Fruit fly (Drosophila melanogaster): ENCODE results near the gene modSP.

modSP gene

dm6 chr3R:16655494-16656493 lies at the start of gene modSP (continued):
- TF ChIP-seq CG30431 (GFP tag; optimal IDR thresholded peaks at IDR 0.05), result no peak
- TF ChIP-seq org-1 (GFP tag; optimal IDR thresholded peaks at IDR 0.05), result no peak
- no peak for TF ChIP-seq cwo (GFP tag; optimal IDR thresholded peaks at IDR 0.05)
- TF ChIP-seq CG6272 (GFP tag; IDR thresholded peaks at IDR 0.05), result no peak
- no peak for TF ChIP-seq CG2889 (GFP tag; IDR thresholded peaks at IDR 0.05)
- no peak for TF ChIP-seq Eip74EF (GFP tag; optimal IDR thresholded peaks at IDR 0.05)
- no peak for TF ChIP-seq CG10321 (GFP tag; IDR thresholded peaks at IDR 0.05)
- peak; percentile 61 for TF ChIP-seq ranshi (GFP tag; IDR thresholded peaks at IDR 0.05)
- no peak for TF ChIP-seq CG17186 (GFP tag; optimal IDR thresholded peaks at IDR 0.05)
- TF ChIP-seq CG8924 (tag; optimal IDR thresholded peaks at IDR 0.05), result peak; percentile 35
- TF ChIP-seq CG32767 (GFP tag; IDR thresholded peaks at IDR 0.05), result no peak
- TF ChIP-seq CG3281 (GFP tag; optimal IDR thresholded peaks at IDR 0.05), result no peak
- TF ChIP-seq Nf-YA (GFP tag; IDR thresholded peaks at IDR 0.05), result no peak
- TF ChIP-seq CG8281 (tag; optimal IDR thresholded peaks at IDR 0.05), result peak; percentile 12
- no peak for TF ChIP-seq crol (GFP tag; IDR thresholded peaks at IDR 0.05)
- peak; percentile 13 for TF ChIP-seq phol (tag; optimal IDR thresholded peaks at IDR 0.05)
- TF ChIP-seq cas (GFP tag; IDR thresholded peaks at IDR 0.05), result no peak
- TF ChIP-seq E2f1 (GFP tag; IDR thresholded peaks at IDR 0.05), result no peak
- no peak for TF ChIP-seq NfI (GFP tag; optimal IDR thresholded peaks at IDR 0.05)
- TF ChIP-seq BtbVII (GFP tag; optimal IDR thresholded peaks at IDR 0.05), result no peak
- no peak for TF ChIP-seq CG8478 (optimal IDR thresholded peaks at IDR 0.05)
- TF ChIP-seq gt (GFP tag; IDR thresholded peaks at IDR 0.05), result no peak
- TF ChIP-seq D19A (tag; optimal IDR thresholded peaks at IDR 0.05), result peak; percentile 39
- TF ChIP-seq Lpt (GFP tag; optimal IDR thresholded peaks at IDR 0.05), result no peak
- TF ChIP-seq CG15601 (tag; optimal IDR thresholded peaks at IDR 0.05), result peak; percentile 16
- TF ChIP-seq CG10462 (GFP tag; optimal IDR thresholded peaks at IDR 0.05), result no peak
- TF ChIP-seq da (GFP tag; optimal IDR thresholded peaks at IDR 0.05), result no peak
- TF ChIP-seq hkb (optimal IDR thresholded peaks at IDR 0.05), result peak; percentile 1
- TF ChIP-seq hkb (GFP tag; IDR thresholded peaks at IDR 0.05), result peak; percentile 46; the same call in 1 of the 2 replicates
- no peak for TF ChIP-seq bowl (GFP tag; IDR thresholded peaks at IDR 0.05)
- TF ChIP-seq CG2678 (tag; optimal IDR thresholded peaks at IDR 0.05), result no peak
- no peak for TF ChIP-seq ac (GFP tag; optimal IDR thresholded peaks at IDR 0.05)
- TF ChIP-seq Ravus (GFP tag; IDR thresholded peaks at IDR 0.05), result no peak
- no peak for TF ChIP-seq Tbp (GFP tag; optimal IDR thresholded peaks at IDR 0.05)
- no peak; the same call in 1 of the 2 replicates for TF ChIP-seq lmd (GFP tag; IDR thresholded peaks at IDR 0.05)
- TF ChIP-seq Nf-YB (GFP tag; optimal IDR thresholded peaks at IDR 0.05), result no peak
- no peak for TF ChIP-seq Kr (GFP tag; optimal IDR thresholded peaks at IDR 0.05)
- TF ChIP-seq stwl (tag; optimal IDR thresholded peaks at IDR 0.05), result peak; percentile 62
- TF ChIP-seq CG11085 (GFP tag; IDR thresholded peaks at IDR 0.05), result 0 out of 2 replicates have a peak, but pooled peaks have one; percentile 15
- TF ChIP-seq ato (GFP tag; IDR thresholded peaks at IDR 0.05; ENCODE audit: partially characterized antibody), result peak; percentile 85
- no peak for TF ChIP-seq ATbp (GFP tag; optimal IDR thresholded peaks at IDR 0.05)
- TF ChIP-seq Ssrp (tag; optimal IDR thresholded peaks at IDR 0.05), result no peak
- peak; percentile 81; the same call in 2 of the 3 replicates for TF ChIP-seq mld (GFP tag; IDR thresholded peaks at IDR 0.05; ENCODE audit: partially characterized antibody)
- TF ChIP-seq CG4730 (GFP tag; IDR thresholded peaks at IDR 0.05), result no peak
- TF ChIP-seq Sin3A (optimal IDR thresholded peaks at IDR 0.05), result no peak
- TF ChIP-seq YL-1 (GFP tag; optimal IDR thresholded peaks at IDR 0.05), result no peak
- no peak; the same call in 2 of the 3 replicates for TF ChIP-seq CG14050 (GFP tag; IDR thresholded peaks at IDR 0.05)
- TF ChIP-seq Nf-YC (tag; optimal IDR thresholded peaks at IDR 0.05), result no peak
- peak; percentile 29 for TF ChIP-seq Meics (GFP tag; optimal IDR thresholded peaks at IDR 0.05)
- no peak for TF ChIP-seq HHEX (GFP tag; optimal IDR thresholded peaks at IDR 0.05)
